Fruit fly (Drosophila melanogaster): ENCODE measurements around the gene eIF4E6.
A peak's percentile ranks its signal among the peaks of the same experiment; 100 is the strongest.

Gene eIF4E6

dm6 chr3R:29059385-29059784 lies 32.4 kb upstream of the eIF4E6 start:
- TF ChIP-seq Sp1 (GFP tag; optimal IDR thresholded peaks at IDR 0.05) (no peak), Myc (optimal IDR thresholded peaks at IDR 0.05) (no peak), usp (GFP tag; optimal IDR thresholded peaks at IDR 0.05) (no peak), h (GFP tag; optimal IDR thresholded peaks at IDR 0.05) (no peak), ey (GFP tag; optimal IDR thresholded peaks at IDR 0.05) (no peak), GATAd (GFP tag; optimal IDR thresholded peaks at IDR 0.05) (no peak), brk (GFP tag; optimal IDR thresholded peaks at IDR 0.05) (no peak), Abd-B (GFP tag; optimal IDR thresholded peaks at IDR 0.05) (no peak), dsf (GFP tag; optimal IDR thresholded peaks at IDR 0.05; ENCODE audit: borderline replicate concordance) (no peak), Hnf4 (GFP tag; optimal IDR thresholded peaks at IDR 0.05) (no peak), fru (GFP tag; optimal IDR thresholded peaks at IDR 0.05) (no peak), Vsx2 (GFP tag; optimal IDR thresholded peaks at IDR 0.05; ENCODE audit: partially characterized antibody) (no peak), tai (GFP tag; optimal IDR thresholded peaks at IDR 0.05) (no peak), CG9705 (GFP tag; optimal IDR thresholded peaks at IDR 0.05) (no peak), br (GFP tag; optimal IDR thresholded peaks at IDR 0.05) (no peak), psq (GFP tag; optimal IDR thresholded peaks at IDR 0.05) (no peak), lola (GFP tag; optimal IDR thresholded peaks at IDR 0.05) (no peak), sv (GFP tag; optimal IDR thresholded peaks at IDR 0.05) (no peak), Hr78 (GFP tag; optimal IDR thresholded peaks at IDR 0.05) (no peak)

- TF ChIP-seq Hr83 (GFP tag; optimal IDR thresholded peaks at IDR 0.05; ENCODE audit: poor library complexity, severe bottlenecking): no peak
- no peak for TF ChIP-seq Dif (GFP tag; optimal IDR thresholded peaks at IDR 0.05; ENCODE audit: partially characterized antibody)
- TF ChIP-seq Sp1 (GFP tag; optimal IDR thresholded peaks at IDR 0.05): peak; percentile 63
- peak; percentile 72 for TF ChIP-seq Vsx2 (GFP tag; optimal IDR thresholded peaks at IDR 0.05; ENCODE audit: partially characterized antibody)
- TF ChIP-seq HLH106 (tag; optimal IDR thresholded peaks at IDR 0.05): peak; percentile 18
Observed at dm6 chr3R:29055710-29056109, 28.7 kb upstream of the eIF4E6 start, which contains the start of gene Sirt7. TSS of gene Sirt7 (plus strand) at chr3R:29055927.

dm6 chr3R:29054047-29054446 lies 27.1 kb upstream of the eIF4E6 start, which contains the start of gene CG11843:
TSS of gene CG11843 (plus strand) at chr3R:29054347.
- no peak for TF ChIP-seq sage (GFP tag; optimal IDR thresholded peaks at IDR 0.05)
- no peak for TF ChIP-seq dsf (GFP tag; optimal IDR thresholded peaks at IDR 0.05; ENCODE audit: borderline replicate concordance)
- no peak for TF ChIP-seq Vsx2 (GFP tag; optimal IDR thresholded peaks at IDR 0.05; ENCODE audit: partially characterized antibody)

- no peak for TF ChIP-seq psq (GFP tag; optimal IDR thresholded peaks at IDR 0.05)
- TF ChIP-seq fru (GFP tag; optimal IDR thresholded peaks at IDR 0.05): no peak
- TF ChIP-seq Jra (GFP tag; optimal IDR thresholded peaks at IDR 0.05): no peak
- no peak for TF ChIP-seq sv (GFP tag; optimal IDR thresholded peaks at IDR 0.05)
- no peak for TF ChIP-seq Abd-B (GFP tag; optimal IDR thresholded peaks at IDR 0.05)
- no peak for TF ChIP-seq Dfd (GFP tag; optimal IDR thresholded peaks at IDR 0.05)
- TF ChIP-seq brk (GFP tag; optimal IDR thresholded peaks at IDR 0.05): no peak
Observed at dm6 chr3R:29052380-29052779, 25.4 kb upstream of the eIF4E6 start, which contains the start of gene CG11842. TSS of gene CG11842 (plus strand) at chr3R:29052680.

dm6 chr3R:29050756-29051155 lies 23.8 kb upstream of the eIF4E6 start, which contains the start of gene CG11841:
TSS of gene CG11841 (plus strand) at chr3R:29051056.
- no peak for TF ChIP-seq fru (GFP tag; optimal IDR thresholded peaks at IDR 0.05)
- no peak for TF ChIP-seq sv (GFP tag; optimal IDR thresholded peaks at IDR 0.05)
- TF ChIP-seq CG32264 (GFP tag; optimal IDR thresholded peaks at IDR 0.05): no peak
- no peak for TF ChIP-seq tai (GFP tag; optimal IDR thresholded peaks at IDR 0.05)
- TF ChIP-seq Mio (GFP tag; optimal IDR thresholded peaks at IDR 0.05): no peak
- TF ChIP-seq foxo (GFP tag; optimal IDR thresholded peaks at IDR 0.05): no peak
- TF ChIP-seq jim (GFP tag; optimal IDR thresholded peaks at IDR 0.05): no peak
- TF ChIP-seq Rel (GFP tag; optimal IDR thresholded peaks at IDR 0.05): no peak
- TF ChIP-seq Rel (tag; optimal IDR thresholded peaks at IDR 0.05): no peak
- TF ChIP-seq Sp1 (GFP tag; optimal IDR thresholded peaks at IDR 0.05): no peak
- no peak for TF ChIP-seq rgr (GFP tag; optimal IDR thresholded peaks at IDR 0.05)
- TF ChIP-seq Hnf4 (GFP tag; optimal IDR thresholded peaks at IDR 0.05): no peak
- TF ChIP-seq ey (GFP tag; optimal IDR thresholded peaks at IDR 0.05): no peak
- no peak for TF ChIP-seq GATAd (GFP tag; optimal IDR thresholded peaks at IDR 0.05)
- TF ChIP-seq dl (GFP tag; optimal IDR thresholded peaks at IDR 0.05; ENCODE audit: insufficient read depth in 1 of 2, partially characterized antibody in 2 of 2): no peak
- TF ChIP-seq woc (GFP tag; optimal IDR thresholded peaks at IDR 0.05): no peak

Data from whole organism, wandering third instar larva.